Worm (Caenorhabditis elegans): ENCODE data around the gene ZC190.7.

Gene ZC190.7

DNA sequence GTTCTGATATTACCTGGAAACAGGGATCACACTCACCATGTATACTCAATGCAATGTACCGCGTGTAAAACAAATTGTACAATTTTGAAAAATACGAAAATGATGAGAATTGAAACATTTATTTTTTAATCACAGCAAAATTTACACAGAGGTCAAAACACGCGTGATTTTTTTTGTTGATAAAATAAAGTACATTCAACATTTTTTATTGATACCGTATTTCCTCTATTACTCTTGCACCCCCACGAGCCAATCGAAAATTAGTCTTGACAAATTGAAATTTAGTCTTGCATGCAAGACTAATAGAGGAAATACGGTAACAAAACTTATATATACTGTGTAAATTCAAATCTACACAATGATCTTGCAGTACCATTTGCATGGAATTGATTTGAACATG lies 1.0 kb upstream of the ZC190.7 start, which contains the start of gene ZC190.8:
ZC190.8 (minus strand) TSS at position 101 of the 400 bp plus-strand sequence.
- TF ChIP-seq nhr-12 (tag; optimal IDR thresholded peaks at IDR 0.05): no peak

ce11 chrV:8683787-8684186 lies 2.9 kb downstream of the ZC190.7 start:
- TF ChIP-seq mep-1 (tag; optimal IDR thresholded peaks at IDR 0.05): no peak
- no peak for TF ChIP-seq flh-1 (GFP tag; optimal IDR thresholded peaks at IDR 0.05)
- TF ChIP-seq mls-2 (tag; optimal IDR thresholded peaks at IDR 0.05): no peak
- no peak for TF ChIP-seq mab-5 (tag; optimal IDR thresholded peaks at IDR 0.05)
- TF ChIP-seq sptf-1 (tag; optimal IDR thresholded peaks at IDR 0.05): no peak
- no peak for TF ChIP-seq nhr-76 (tag; optimal IDR thresholded peaks at IDR 0.05)

ce11 chrV:8682719-8683118 lies 3.9 kb downstream of the ZC190.7 start, which contains the start of gene cln-3.3:
cln-3.3 (plus strand) TSS chrV:8683052.
- TF ChIP-seq elt-1 (tag; optimal IDR thresholded peaks at IDR 0.05; ENCODE audit: borderline replicate concordance, insufficient read depth) (no peak), ztf-11 (tag; optimal IDR thresholded peaks at IDR 0.05) (no peak), M03D4.4 (tag; optimal IDR thresholded peaks at IDR 0.05) (no peak), ceh-39 (tag; optimal IDR thresholded peaks at IDR 0.05) (no peak), lsy-2 (tag; optimal IDR thresholded peaks at IDR 0.05) (no peak), blmp-1 (tag; optimal IDR thresholded peaks at IDR 0.05) (no peak), unc-120 (tag; optimal IDR thresholded peaks at IDR 0.05; ENCODE audit: poor library complexity, severe bottlenecking) (no peak), unc-62 (GFP tag; optimal IDR thresholded peaks at IDR 0.05) (no peak)

ce11 chrV:8681050-8681449 lies 5.6 kb downstream of the ZC190.7 start, which contains the start of gene ZC190.2:
ZC190.2 (plus strand) TSS chrV:8681350.
- no peak for TF ChIP-seq nhr-12 (tag; optimal IDR thresholded peaks at IDR 0.05)

DNA sequence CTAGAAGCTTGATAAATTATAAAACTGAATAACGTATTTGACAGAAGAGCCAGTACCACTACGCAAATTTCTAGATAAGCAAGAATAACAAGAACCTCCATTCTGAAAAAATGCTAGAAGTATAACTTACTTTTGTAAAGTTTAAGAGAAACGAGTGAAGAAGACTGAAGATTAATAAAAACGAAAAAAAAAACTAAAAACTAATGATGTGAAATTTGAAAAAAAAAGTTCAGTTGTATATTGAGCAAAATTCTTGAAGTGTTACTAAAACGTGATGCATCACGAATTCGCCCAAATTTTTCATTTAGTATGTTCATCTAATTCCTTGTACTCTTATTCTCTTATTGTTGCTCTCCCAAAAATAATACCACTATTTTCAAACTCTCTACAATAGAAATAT lies 9.5 kb downstream of the ZC190.7 start, which contains the start of gene ZC190.6:
ZC190.6 (minus strand) TSS at position 101 of the 400 bp plus-strand sequence.
- TF ChIP-seq M03D4.4 (tag; optimal IDR thresholded peaks at IDR 0.05) (no peak), ham-2 (GFP tag; optimal IDR thresholded peaks at IDR 0.05) (no peak), mab-5 (tag; optimal IDR thresholded peaks at IDR 0.05) (no peak), elt-1 (tag; optimal IDR thresholded peaks at IDR 0.05; ENCODE audit: borderline replicate concordance, insufficient read depth) (no peak), sptf-1 (tag; optimal IDR thresholded peaks at IDR 0.05) (no peak), blmp-1 (tag; optimal IDR thresholded peaks at IDR 0.05) (no peak), lin-32 (GFP tag; optimal IDR thresholded peaks at IDR 0.05) (no peak), bed-3 (GFP tag; optimal IDR thresholded peaks at IDR 0.05) (no peak), pha-4 (tag; optimal IDR thresholded peaks at IDR 0.05) (no peak), mep-1 (tag; optimal IDR thresholded peaks at IDR 0.05) (no peak), hlh-1 (tag; optimal IDR thresholded peaks at IDR 0.05) (no peak), elt-3 (tag; optimal IDR thresholded peaks at IDR 0.05) (no peak), unc-120 (tag; optimal IDR thresholded peaks at IDR 0.05; ENCODE audit: poor library complexity, severe bottlenecking) (no peak), unc-39 (tag; optimal IDR thresholded peaks at IDR 0.05) (no peak), mls-2 (tag; optimal IDR thresholded peaks at IDR 0.05) (no peak), nhr-76 (tag; optimal IDR thresholded peaks at IDR 0.05) (no peak), sem-2 (GFP tag; optimal IDR thresholded peaks at IDR 0.05) (no peak), lsy-2 (tag; optimal IDR thresholded peaks at IDR 0.05) (no peak), flh-1 (GFP tag; optimal IDR thresholded peaks at IDR 0.05) (no peak)

ce11 chrV:8673498-8673897 lies 13.2 kb downstream of the ZC190.7 start, which contains the start of gene ZC190.5:
ZC190.5 (minus strand) TSS chrV:8673598.
- no peak for TF ChIP-seq pha-4 (tag; optimal IDR thresholded peaks at IDR 0.05)
- TF ChIP-seq ztf-11 (tag; optimal IDR thresholded peaks at IDR 0.05): no peak
- no peak for TF ChIP-seq elt-3 (tag; optimal IDR thresholded peaks at IDR 0.05)
- TF ChIP-seq elt-1 (tag; optimal IDR thresholded peaks at IDR 0.05; ENCODE audit: borderline replicate concordance, insufficient read depth): no peak
- no peak for TF ChIP-seq lsy-2 (tag; optimal IDR thresholded peaks at IDR 0.05)
- no peak for TF ChIP-seq nhr-237 (tag; optimal IDR thresholded peaks at IDR 0.05)
- TF ChIP-seq unc-39 (tag; optimal IDR thresholded peaks at IDR 0.05): no peak
- TF ChIP-seq tbx-8 (GFP tag; optimal IDR thresholded peaks at IDR 0.05): no peak
- TF ChIP-seq nhr-12 (tag; optimal IDR thresholded peaks at IDR 0.05): no peak
- TF ChIP-seq sptf-1 (tag; optimal IDR thresholded peaks at IDR 0.05): no peak
- TF ChIP-seq ces-1 (GFP tag; optimal IDR thresholded peaks at IDR 0.05): no peak
- no peak for TF ChIP-seq ham-2 (GFP tag; optimal IDR thresholded peaks at IDR 0.05)
- TF ChIP-seq nhr-28 (tag; optimal IDR thresholded peaks at IDR 0.05): no peak
- TF ChIP-seq ceh-83 (GFP tag; optimal IDR thresholded peaks at IDR 0.05): no peak
- no peak for TF ChIP-seq flh-1 (GFP tag; optimal IDR thresholded peaks at IDR 0.05)

All from whole organism, mixed stage, embryonic.